Worm (Caenorhabditis elegans): ENCODE results near the gene F45E10.2.

ce11 chrII:11041027-11041426, 14.1 kb downstream of the F45E10.2 start, which contains the start of gene cey-1:
- no peak for TF ChIP-seq him-1 (tag; optimal IDR thresholded peaks at IDR 0.05)
- TF ChIP-seq dao-5 (tag; optimal IDR thresholded peaks at IDR 0.05): no peak

All from whole organism, L4/young adult.